Worm (Caenorhabditis elegans): Measurements from ENCODE around the gene cnc-7.

ce11 chrV:20399532-20400068, 5.7 kb downstream of the cnc-7 start:
- TF ChIP-seq nhr-25 (tag; optimal IDR thresholded peaks at IDR 0.05) = no peak
- no peak for TF ChIP-seq fos-1 (tag; optimal IDR thresholded peaks at IDR 0.05)
- no peak for TF ChIP-seq tbx-2 (tag; optimal IDR thresholded peaks at IDR 0.05)
- TF ChIP-seq jun-1 (tag; optimal IDR thresholded peaks at IDR 0.05) = no peak
- no peak for TF ChIP-seq ztf-11 (tag; optimal IDR thresholded peaks at IDR 0.05)
- no peak for TF ChIP-seq unc-62 (GFP tag; optimal IDR thresholded peaks at IDR 0.05)
- TF ChIP-seq egl-27 (tag; optimal IDR thresholded peaks at IDR 0.05) = no peak
- no peak for TF ChIP-seq nhr-23 (tag; optimal IDR thresholded peaks at IDR 0.05)
- TF ChIP-seq elt-3 (tag; optimal IDR thresholded peaks at IDR 0.05) = no peak
- TF ChIP-seq nhr-43 (tag; optimal IDR thresholded peaks at IDR 0.05; ENCODE audit: poor library complexity, severe bottlenecking) = no peak
- no peak for TF ChIP-seq elt-2 (tag; optimal IDR thresholded peaks at IDR 0.05)
- no peak for TF ChIP-seq aly-2 (tag; optimal IDR thresholded peaks at IDR 0.05)
- TF ChIP-seq ceh-16 (tag; optimal IDR thresholded peaks at IDR 0.05) = no peak
- no peak for TF ChIP-seq mdl-1 (tag; optimal IDR thresholded peaks at IDR 0.05)

Measured in whole organism, L3 larva.